Worm (Caenorhabditis elegans) whole organism, mixed stage, embryonic: ENCODE data around the gene acl-6.

Experiments used
- blmp-1 ChIP-seq: fragments of 150-350 bp; optimal IDR thresholded peaks from 2 replicates; lab custom pipeline; 2014; ENCODE audit warnings: missing biosample characterization, missing genetic modification characterization
- ces-1 ChIP-seq: fragments of 150-350 bp; optimal IDR thresholded peaks from 2 replicates; lab custom pipeline; 2014; ENCODE audit warnings: missing biosample characterization, missing genetic modification reagents, missing genetic modification characterization
- elt-3 ChIP-seq: fragments of 150-350 bp; optimal IDR thresholded peaks from 2 replicates; lab custom pipeline; 2014; ENCODE audit warnings: missing biosample characterization, missing genetic modification characterization
- lsy-2 ChIP-seq: fragments of 150-350 bp; optimal IDR thresholded peaks from 2 replicates; lab custom pipeline; 2014; ENCODE audit warnings: missing biosample characterization, missing genetic modification characterization
- mls-2 ChIP-seq: sonication (generic microtip); optimal IDR thresholded peaks from 2 replicates; lab custom pipeline; 2016; ENCODE audit warnings: mild to moderate bottlenecking, missing genetic modification characterization, moderate library complexity, missing compliant biosample characterization
- pha-4 ChIP-seq: fragments of 150-350 bp; optimal IDR thresholded peaks from 2 replicates; lab custom pipeline; 2018; ENCODE audit warnings: missing biosample characterization, missing genetic modification reagents, missing genetic modification characterization
- sem-2 ChIP-seq: fragments of 200-800 bp; sonication (Bioruptor generic); optimal IDR thresholded peaks from 2 replicates; lab custom pipeline; 2018; ENCODE audit warnings: mild to moderate bottlenecking, missing genetic modification characterization, missing compliant biosample characterization
- unc-120 ChIP-seq: sonication (generic microtip); optimal IDR thresholded peaks from 2 replicates; lab custom pipeline; 2017; ENCODE audit warnings: missing genetic modification characterization, missing compliant biosample characterization; ENCODE audit not compliant: poor library complexity, severe bottlenecking
- ztf-11 ChIP-seq: fragments of 150-350 bp; optimal IDR thresholded peaks from 2 replicates; lab custom pipeline; 2014; ENCODE audit warnings: missing biosample characterization, missing genetic modification characterization

DNA sequence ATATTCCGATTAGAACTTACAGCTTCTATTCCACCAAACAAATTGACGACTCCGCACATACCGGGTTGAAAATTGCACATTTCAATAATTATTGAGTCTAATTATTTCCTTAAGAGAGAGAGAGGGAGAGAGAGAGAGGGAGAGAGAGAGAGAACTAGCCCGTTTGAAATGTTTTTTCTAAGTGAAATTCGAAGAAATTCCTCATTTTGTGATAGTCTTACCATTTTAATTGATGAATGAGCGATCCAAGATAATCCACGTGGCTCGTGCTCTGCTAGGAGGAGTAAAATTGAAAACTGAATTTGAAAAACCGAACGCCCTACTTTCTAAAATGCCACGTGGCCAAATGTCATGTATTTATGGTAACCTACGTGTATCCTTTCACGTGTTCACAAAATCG, 687 bp upstream of the acl-6 start, which contains the start of gene F08F3.8:
- TF ChIP-seq unc-120 (tag; lab: Kevin White, UChicago), result no peak
- TF ChIP-seq ces-1, result no peak
- TF ChIP-seq blmp-1 (tag; lab: Kevin White, UChicago), result no peak
- no peak for TF ChIP-seq elt-3 (tag; lab: Kevin White, UChicago)
- no peak for TF ChIP-seq mls-2 (tag; lab: Kevin White, UChicago)
- no peak for TF ChIP-seq ztf-11 (tag; lab: Kevin White, UChicago)
- no peak for TF ChIP-seq pha-4
- no peak for TF ChIP-seq sem-2 (GFP tag; lab: Kevin White, UChicago)
- TF ChIP-seq lsy-2 (tag; lab: Kevin White, UChicago), result no peak
